Worm (Caenorhabditis elegans) whole organism, early embryonic: ENCODE measurements around the gene srh-85.

Source experiments
- B0310.2 ChIP-seq: sonication (generic microtip); optimal IDR thresholded peaks from 2 replicates; lab custom pipeline; 2016; ENCODE audit warnings: mild to moderate bottlenecking, missing genetic modification characterization, missing compliant biosample characterization
- F13C5.2 ChIP-seq: sonication (generic microtip); optimal IDR thresholded peaks from 2 replicates; lab custom pipeline; 2017; ENCODE audit warnings: mild to moderate bottlenecking, missing genetic modification characterization, inconsistent platforms, missing compliant biosample characterization
- aly-1 ChIP-seq: sonication (generic microtip); optimal IDR thresholded peaks from 2 replicates; lab custom pipeline; 2016; ENCODE audit warnings: missing genetic modification characterization, missing compliant biosample characterization
- ama-1 ChIP-seq: fragments of 150-350 bp; optimal IDR thresholded peaks from 2 replicates; lab custom pipeline; 2014
- ceh-13 ChIP-seq: fragments of 200-800 bp; sonication (Bioruptor generic); optimal IDR thresholded peaks from 2 replicates; lab custom pipeline; 2018; ENCODE audit warnings: mild to moderate bottlenecking, missing genetic modification characterization, missing compliant biosample characterization
- ceh-36 ChIP-seq: sonication (generic microtip); optimal IDR thresholded peaks from 2 replicates; lab custom pipeline; 2016; ENCODE audit warnings: missing genetic modification characterization, inconsistent platforms, missing compliant biosample characterization
- ets-7 ChIP-seq: sonication (generic microtip); optimal IDR thresholded peaks from 2 replicates; lab custom pipeline; 2016; ENCODE audit warnings: missing genotype, missing genetic modification characterization, missing compliant biosample characterization
- flt-1 ChIP-seq: fragments of 200-800 bp; sonication (Bioruptor generic); IDR thresholded peaks from 2 replicates; pipeline ENCODE4 v1.3.6; 2022; ENCODE audit warnings: missing genetic modification characterization, missing compliant biosample characterization
- hmbx-1 ChIP-seq: sonication (generic microtip); optimal IDR thresholded peaks from 2 replicates; lab custom pipeline; 2016; ENCODE audit warnings: mild to moderate bottlenecking, missing genetic modification characterization, missing compliant biosample characterization
- hmg-4 ChIP-seq: fragments of 200-800 bp; sonication (Bioruptor generic); optimal IDR thresholded peaks from 2 replicates; lab custom pipeline; 2018; ENCODE audit warnings: mild to moderate bottlenecking, missing genetic modification characterization, missing compliant biosample characterization
- hnd-1 ChIP-seq: sonication (generic microtip); optimal IDR thresholded peaks from 2 replicates; lab custom pipeline; 2016; ENCODE audit warnings: missing genetic modification characterization, missing compliant biosample characterization
- pes-1 ChIP-seq: fragments of 200-800 bp; sonication (Bioruptor generic); IDR thresholded peaks from 2 replicates; pipeline ENCODE4 v1.3.6; 2022; ENCODE audit warnings: missing genetic modification reagents, missing genetic modification characterization, missing compliant biosample characterization
- scrt-1 ChIP-seq: fragments of 200-800 bp; sonication (Bioruptor generic); IDR thresholded peaks from 2 replicates; pipeline ENCODE4 v1.3.6; 2022; ENCODE audit warnings: missing genetic modification characterization, missing compliant biosample characterization
- sea-1 ChIP-seq: fragments of 200-800 bp; sonication (Bioruptor generic); conservative IDR thresholded peaks from 2 replicates; pipeline ENCODE4 v1.3.6; 2022; ENCODE audit warnings: missing genetic modification characterization, missing compliant biosample characterization
- tbx-11 ChIP-seq: fragments of 200-800 bp; sonication (Bioruptor generic); IDR thresholded peaks from 2 replicates; pipeline ENCODE4 v1.3.6; 2022; ENCODE audit warnings: missing genetic modification characterization, missing compliant biosample characterization
- tbx-37 ChIP-seq: fragments of 200-800 bp; sonication (Bioruptor generic); conservative IDR thresholded peaks from 2 replicates; pipeline ENCODE4 v1.3.6; 2022; ENCODE audit warnings: missing genetic modification reagents, missing genetic modification characterization, missing compliant biosample characterization
- tra-4 ChIP-seq: sonication (generic microtip); optimal IDR thresholded peaks from 2 replicates; lab custom pipeline; 2017; ENCODE audit warnings: missing genetic modification characterization, missing compliant biosample characterization

srh-85 gene

ce11 chrV:2987407-2987806, at the start of gene srh-85:
Gene srh-85 (minus strand): TSS chrV:2987507.
- TF ChIP-seq ets-7 (tag; lab: Kevin White, UChicago) (no peak), aly-1 (tag; lab: Kevin White, UChicago) (no peak), F13C5.2 (tag; lab: Kevin White, UChicago) (no peak), B0310.2 (no peak), hmg-4 (no peak), scrt-1 (GFP tag; lab: Robert Waterston, UW) (no peak), tbx-37 (GFP tag; lab: Robert Waterston, UW) (no peak), hnd-1 (tag; lab: Kevin White, UChicago) (no peak), ceh-13 (GFP tag; lab: Kevin White, UChicago) (no peak), hmbx-1 (tag; lab: Kevin White, UChicago) (no peak), sea-1 (GFP tag; lab: Robert Waterston, UW) (no peak), ceh-36 (tag; lab: Kevin White, UChicago) (no peak), ama-1 (lab: Kevin White, UChicago) (no peak), flt-1 (no peak), pes-1 (GFP tag; lab: Robert Waterston, UW) (no peak)

- no peak for TF ChIP-seq B0310.2
- no peak for TF ChIP-seq flt-1
- no peak for TF ChIP-seq ama-1 (lab: Kevin White, UChicago)
- no peak for TF ChIP-seq ets-7 (tag; lab: Kevin White, UChicago)
- TF ChIP-seq sea-1 (GFP tag; lab: Robert Waterston, UW): no peak
- TF ChIP-seq hnd-1 (tag; lab: Kevin White, UChicago): no peak
- TF ChIP-seq hmg-4: no peak
- no peak for TF ChIP-seq ceh-13 (GFP tag; lab: Kevin White, UChicago)
- TF ChIP-seq tra-4 (tag; lab: Kevin White, UChicago): no peak
These were observed 46.9 kb upstream of the srh-85 start, which contains the start of gene srw-8 for ce11 chrV:3034236-3034635. Gene srw-8 (minus strand): TSS chrV:3034336.

DNA sequence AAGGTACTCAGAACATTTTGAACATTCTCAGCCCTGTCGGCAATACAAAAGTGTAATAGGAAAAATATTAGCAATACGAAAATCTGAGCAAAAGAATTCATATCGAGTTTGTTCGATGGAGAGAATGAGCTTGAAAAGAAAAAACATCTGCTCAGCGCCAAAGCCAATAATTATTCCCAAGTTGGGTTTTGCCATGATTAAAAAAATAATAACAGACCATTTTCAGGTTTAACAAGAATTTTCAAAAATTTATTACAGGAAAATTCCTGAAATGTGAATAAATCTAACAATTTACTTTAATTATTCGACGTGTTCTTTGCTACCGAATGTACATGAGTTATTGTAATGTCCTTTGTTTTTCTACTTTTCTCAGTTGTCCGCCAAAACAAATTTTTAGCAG, 45.0 kb upstream of the srh-85 start, which contains the start of gene irld-38:
Gene irld-38 (minus strand): TSS at position 101 of the 400 bp plus-strand sequence.
- no peak for TF ChIP-seq ama-1 (lab: Kevin White, UChicago)
- TF ChIP-seq B0310.2: no peak

DNA sequence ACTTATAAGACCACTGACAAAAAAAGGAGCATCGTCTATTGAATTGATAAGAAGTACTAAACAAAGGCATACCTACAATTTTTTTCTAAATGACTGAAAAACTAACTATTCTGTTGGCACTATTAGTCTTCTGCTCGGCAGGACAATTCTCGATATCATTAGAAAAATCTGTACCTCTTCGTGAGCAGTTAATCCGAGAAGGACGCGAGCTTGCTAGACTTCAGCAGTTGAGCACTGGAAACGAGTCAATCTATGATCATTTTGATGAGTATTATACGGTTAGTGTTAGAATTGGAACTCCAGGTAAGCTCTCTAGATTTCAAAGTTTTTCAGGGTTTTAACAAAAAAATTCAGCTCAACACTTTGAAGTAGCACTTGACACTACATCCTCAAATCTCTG, 40.9 kb upstream of the srh-85 start, which contains the start of gene asp-7:
Gene asp-7 (plus strand): TSS at position 81 of the 400 bp plus-strand sequence.
- TF ChIP-seq ceh-13 (GFP tag; lab: Kevin White, UChicago) (no peak), hmbx-1 (tag; lab: Kevin White, UChicago) (no peak), hnd-1 (tag; lab: Kevin White, UChicago) (no peak), B0310.2 (no peak), F13C5.2 (tag; lab: Kevin White, UChicago) (no peak), flt-1 (no peak), pes-1 (GFP tag; lab: Robert Waterston, UW) (no peak), tbx-37 (GFP tag; lab: Robert Waterston, UW) (no peak), ets-7 (tag; lab: Kevin White, UChicago) (no peak), hmg-4 (no peak), tra-4 (tag; lab: Kevin White, UChicago) (no peak), scrt-1 (GFP tag; lab: Robert Waterston, UW) (no peak)

ce11 chrV:3024274-3024673, 37.0 kb upstream of the srh-85 start, which contains the start of gene asp-8:
Gene asp-8 (plus strand): TSS chrV:3024549.
- TF ChIP-seq ets-7 (tag; lab: Kevin White, UChicago): no peak
- no peak for TF ChIP-seq hmbx-1 (tag; lab: Kevin White, UChicago)
- TF ChIP-seq aly-1 (tag; lab: Kevin White, UChicago): no peak
- TF ChIP-seq flt-1: no peak
- no peak for TF ChIP-seq tbx-37 (GFP tag; lab: Robert Waterston, UW)
- no peak for TF ChIP-seq ceh-13 (GFP tag; lab: Kevin White, UChicago)
- TF ChIP-seq hmg-4: no peak
- TF ChIP-seq B0310.2: no peak
- TF ChIP-seq scrt-1 (GFP tag; lab: Robert Waterston, UW): no peak
- no peak for TF ChIP-seq F13C5.2 (tag; lab: Kevin White, UChicago)
- TF ChIP-seq pes-1 (GFP tag; lab: Robert Waterston, UW): no peak
- TF ChIP-seq ama-1 (lab: Kevin White, UChicago): no peak
- TF ChIP-seq tbx-11 (GFP tag; lab: Robert Waterston, UW): no peak
- TF ChIP-seq ceh-36 (tag; lab: Kevin White, UChicago): no peak
- TF ChIP-seq tra-4 (tag; lab: Kevin White, UChicago): no peak
- TF ChIP-seq hnd-1 (tag; lab: Kevin White, UChicago): no peak
- TF ChIP-seq sea-1 (GFP tag; lab: Robert Waterston, UW): no peak

ce11 chrV:3021306-3021705, 34.0 kb upstream of the srh-85 start, which contains the start of gene irld-12:
Gene irld-12 (minus strand): TSS chrV:3021406.
- TF ChIP-seq hnd-1 (tag; lab: Kevin White, UChicago) (no peak), hmbx-1 (tag; lab: Kevin White, UChicago) (no peak), ets-7 (tag; lab: Kevin White, UChicago) (no peak), scrt-1 (GFP tag; lab: Robert Waterston, UW) (no peak)

DNA sequence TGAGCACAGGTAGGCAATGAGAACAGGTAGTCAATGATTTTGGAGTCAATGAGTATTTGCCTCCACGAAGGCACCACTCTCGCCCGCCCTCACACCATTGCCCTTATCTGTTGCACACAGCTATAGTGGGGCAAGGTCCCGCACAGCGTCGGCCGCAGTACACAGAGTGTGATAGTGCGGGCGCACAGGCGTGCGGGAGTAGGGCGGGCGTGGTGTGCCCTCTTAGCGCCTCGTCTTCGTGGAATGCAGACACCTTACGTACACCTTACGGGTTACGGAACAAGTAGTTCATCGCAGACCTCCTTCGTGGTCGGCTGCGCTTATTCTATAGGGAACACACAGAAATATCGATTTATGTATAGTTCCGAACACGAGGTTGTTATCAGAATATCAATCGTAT, 30.6 kb upstream of the srh-85 start:
- no peak for TF ChIP-seq ceh-36 (tag; lab: Kevin White, UChicago)
- no peak for TF ChIP-seq tbx-37 (GFP tag; lab: Robert Waterston, UW)
- TF ChIP-seq aly-1 (tag; lab: Kevin White, UChicago): no peak
- TF ChIP-seq scrt-1 (GFP tag; lab: Robert Waterston, UW): no peak
- no peak for TF ChIP-seq B0310.2
- no peak for TF ChIP-seq ets-7 (tag; lab: Kevin White, UChicago)
- no peak for TF ChIP-seq flt-1
- TF ChIP-seq ceh-13 (GFP tag; lab: Kevin White, UChicago): no peak
- TF ChIP-seq pes-1 (GFP tag; lab: Robert Waterston, UW): no peak
- TF ChIP-seq F13C5.2 (tag; lab: Kevin White, UChicago): no peak
- no peak for TF ChIP-seq tbx-11 (GFP tag; lab: Robert Waterston, UW)
- TF ChIP-seq tra-4 (tag; lab: Kevin White, UChicago): no peak
- no peak for TF ChIP-seq ama-1 (lab: Kevin White, UChicago)
- no peak for TF ChIP-seq sea-1 (GFP tag; lab: Robert Waterston, UW)
- no peak for TF ChIP-seq hmbx-1 (tag; lab: Kevin White, UChicago)
- TF ChIP-seq hnd-1 (tag; lab: Kevin White, UChicago): no peak
- TF ChIP-seq hmg-4: no peak
